Worm (Caenorhabditis elegans): ENCODE measurements around the gene C01G12.16.

The C01G12.16 gene

DNA sequence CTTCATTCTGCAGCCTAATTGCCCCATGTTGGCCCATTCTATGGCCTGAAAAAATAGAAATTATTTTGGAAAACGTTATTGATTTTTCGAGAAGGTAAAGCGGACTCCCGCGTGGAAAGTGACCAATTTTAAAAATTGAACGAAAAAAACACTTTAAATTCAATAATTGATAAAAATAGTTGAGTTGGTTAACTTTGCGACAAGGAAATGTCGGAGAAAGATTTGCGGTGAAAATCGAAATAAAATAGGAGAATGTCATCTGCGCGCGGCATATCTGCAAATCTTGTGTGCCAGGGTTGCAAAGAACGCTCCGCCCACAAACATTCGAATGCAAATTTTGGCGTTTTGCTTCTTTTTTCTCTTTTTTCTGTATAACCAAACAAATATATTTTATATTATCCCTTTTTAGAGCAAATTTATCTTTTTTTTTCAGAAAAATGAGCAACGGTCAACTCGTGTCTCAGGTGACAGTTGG, 9.9 kb downstream of the C01G12.16 start, which contains the start of the genes rnf-121 and C16C10.4:
Gene rnf-121, minus strand, starts transcription at position 51 of the 475 bp plus-strand sequence.
Gene C16C10.4, plus strand, starts transcription at position 434 of the 475 bp plus-strand sequence.
- no peak for TF ChIP-seq aly-2 (tag; optimal IDR thresholded peaks at IDR 0.05)
- TF ChIP-seq alr-1 (tag; optimal IDR thresholded peaks at IDR 0.05) = no peak
- no peak for TF ChIP-seq mbf-1 (tag; optimal IDR thresholded peaks at IDR 0.05)
- TF ChIP-seq ceh-82 (tag; optimal IDR thresholded peaks at IDR 0.05) = no peak
- TF ChIP-seq lin-39 (tag; optimal IDR thresholded peaks at IDR 0.05) = no peak
- TF ChIP-seq sma-3 (GFP tag; optimal IDR thresholded peaks at IDR 0.05) = peak; percentile 73
- no peak for TF ChIP-seq nhr-12 (tag; optimal IDR thresholded peaks at IDR 0.05)
- peak; percentile 16 for TF ChIP-seq ztf-4 (tag; optimal IDR thresholded peaks at IDR 0.05)
- TF ChIP-seq gmeb-1 (tag; optimal IDR thresholded peaks at IDR 0.05) = peak; percentile 78
- no peak for TF ChIP-seq nhr-6 (tag; optimal IDR thresholded peaks at IDR 0.05)
- TF ChIP-seq ZK546.5 (tag; optimal IDR thresholded peaks at IDR 0.05) = no peak
- TF ChIP-seq nhr-21 (tag; optimal IDR thresholded peaks at IDR 0.05) = no peak
- TF ChIP-seq crh-2 (tag; optimal IDR thresholded peaks at IDR 0.05) = no peak
- TF ChIP-seq nhr-23 (tag; optimal IDR thresholded peaks at IDR 0.05) = no peak
- TF ChIP-seq ceh-16 (tag; optimal IDR thresholded peaks at IDR 0.05) = no peak
- TF ChIP-seq unc-55 (GFP tag; optimal IDR thresholded peaks at IDR 0.05) = peak; percentile 72
- no peak for TF ChIP-seq sma-9 (GFP tag; optimal IDR thresholded peaks at IDR 0.05)
- no peak for TF ChIP-seq sma-9 (tag; optimal IDR thresholded peaks at IDR 0.05)
- no peak for TF ChIP-seq dmd-4 (tag; optimal IDR thresholded peaks at IDR 0.05)
- TF ChIP-seq lin-13 (GFP tag; optimal IDR thresholded peaks at IDR 0.05) = peak; percentile 56
- TF ChIP-seq nhr-129 (tag; optimal IDR thresholded peaks at IDR 0.05) = peak; percentile 73
- TF ChIP-seq unc-62 (GFP tag; optimal IDR thresholded peaks at IDR 0.05) = no peak
- TF ChIP-seq nhr-10 (tag; optimal IDR thresholded peaks at IDR 0.05) = no peak
- TF ChIP-seq F13H6.1 (tag; optimal IDR thresholded peaks at IDR 0.05) = no peak
- peak; percentile 23 for TF ChIP-seq egl-27 (tag; optimal IDR thresholded peaks at IDR 0.05)
- peak; percentile 16 for TF ChIP-seq ztf-11 (tag; optimal IDR thresholded peaks at IDR 0.05)
- TF ChIP-seq nhr-77 (tag; optimal IDR thresholded peaks at IDR 0.05) = no peak
- no peak for TF ChIP-seq peb-1 (tag; optimal IDR thresholded peaks at IDR 0.05)
- no peak for TF ChIP-seq mdl-1 (tag; optimal IDR thresholded peaks at IDR 0.05)
- TF ChIP-seq unc-39 (tag; optimal IDR thresholded peaks at IDR 0.05) = no peak
- TF ChIP-seq skn-1 (tag; optimal IDR thresholded peaks at IDR 0.05) = peak; percentile 11
- TF ChIP-seq fos-1 (tag; optimal IDR thresholded peaks at IDR 0.05) = peak; percentile 1
- TF ChIP-seq nhr-25 (tag; optimal IDR thresholded peaks at IDR 0.05) = no peak
- peak; percentile 58 to 79 for TF ChIP-seq lsy-2 (tag; optimal IDR thresholded peaks at IDR 0.05)
- TF ChIP-seq snpc-4 (tag; optimal IDR thresholded peaks at IDR 0.05) = no peak
- TF ChIP-seq lin-11 (tag; optimal IDR thresholded peaks at IDR 0.05) = peak; percentile 52
- TF ChIP-seq nhr-237 (tag; optimal IDR thresholded peaks at IDR 0.05) = no peak
- TF ChIP-seq mab-5 (tag; optimal IDR thresholded peaks at IDR 0.05) = peak; percentile 69
- peak; percentile 45 for TF ChIP-seq sem-4 (tag; optimal IDR thresholded peaks at IDR 0.05)
- TF ChIP-seq zag-1 (tag; optimal IDR thresholded peaks at IDR 0.05) = no peak
- no peak for TF ChIP-seq ztf-1 (GFP tag; conservative IDR thresholded peaks at IDR 0.05)
- no peak for TF ChIP-seq ama-1 (optimal IDR thresholded peaks at IDR 0.05)
- TF ChIP-seq R02D3.7 (tag; optimal IDR thresholded peaks at IDR 0.05) = peak; percentile 31
- no peak for TF ChIP-seq nhr-11 (tag; optimal IDR thresholded peaks at IDR 0.05)
- no peak for TF ChIP-seq elt-1 (tag; optimal IDR thresholded peaks at IDR 0.05)
- TF ChIP-seq elt-3 (tag; optimal IDR thresholded peaks at IDR 0.05) = no peak
- TF ChIP-seq Y55F3AM.14 (GFP tag; optimal IDR thresholded peaks at IDR 0.05) = no peak
- TF ChIP-seq blmp-1 (tag; optimal IDR thresholded peaks at IDR 0.05; ENCODE audit: insufficient read depth) = no peak
- peak; percentile 76 for TF ChIP-seq C34F6.9 (tag; optimal IDR thresholded peaks at IDR 0.05)
